Fruit fly (Drosophila melanogaster): ENCODE measurements around the gene ear.

ear gene

DNA sequence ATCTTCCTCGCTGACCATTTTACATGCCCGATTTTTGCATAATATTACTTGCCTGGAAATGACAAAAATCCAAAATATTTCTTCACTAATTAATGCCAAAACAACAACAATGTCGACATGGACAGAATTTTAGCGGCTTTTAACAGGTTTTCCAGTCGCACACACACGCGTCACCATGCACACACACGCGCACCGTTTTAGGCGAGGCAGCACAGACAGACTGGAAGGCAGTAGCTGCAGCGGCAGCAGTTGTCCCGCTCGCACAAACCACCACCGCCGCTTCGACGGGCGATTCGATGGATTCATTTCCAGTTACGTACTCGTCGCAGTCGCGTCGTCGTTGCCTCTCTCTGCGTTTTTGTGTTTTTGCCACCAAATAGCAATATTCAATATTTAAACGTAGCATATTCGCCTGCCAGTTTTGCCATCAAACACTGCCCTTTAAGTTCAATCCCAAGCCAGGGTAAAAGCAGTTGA is 29.9 kb upstream of the ear start, which contains the start of gene CG45218 (continued):
- TF ChIP-seq Neu2 (GFP tag; optimal IDR thresholded peaks at IDR 0.05; ENCODE audit: borderline replicate concordance) (no peak), sens-2 (GFP tag; IDR thresholded peaks at IDR 0.05) (no peak), onecut (GFP tag; IDR thresholded peaks at IDR 0.05) (no peak; the same call in 1 of the 2 replicates), CG31365 (tag; optimal IDR thresholded peaks at IDR 0.05) (no peak), Deaf1 (tag; optimal IDR thresholded peaks at IDR 0.05) (peak; percentile 46), CG3995 (GFP tag; optimal IDR thresholded peaks at IDR 0.05) (no peak), fd102C (GFP tag; optimal IDR thresholded peaks at IDR 0.05) (no peak), sc (optimal IDR thresholded peaks at IDR 0.05) (no peak), sc (GFP tag; optimal IDR thresholded peaks at IDR 0.05) (no peak), tup (GFP tag; optimal IDR thresholded peaks at IDR 0.05) (no peak), CG4617 (GFP tag; optimal IDR thresholded peaks at IDR 0.05; ENCODE audit: borderline replicate concordance) (no peak), Fer2 (tag; optimal IDR thresholded peaks at IDR 0.05) (no peak), unc-4 (GFP tag; IDR thresholded peaks at IDR 0.05; ENCODE audit: partially characterized antibody) (no peak), CG1024 (GFP tag; IDR thresholded peaks at IDR 0.05) (no peak), CG7963 (GFP tag; IDR thresholded peaks at IDR 0.05; ENCODE audit: partially characterized antibody) (no peak), z (GFP tag; IDR thresholded peaks at IDR 0.05) (no peak), MBD-R2 (GFP tag; IDR thresholded peaks at IDR 0.05) (no peak), CG7745 (tag; optimal IDR thresholded peaks at IDR 0.05) (peak; percentile 18), CG14050 (GFP tag; IDR thresholded peaks at IDR 0.05) (no peak), Max (GFP tag; optimal IDR thresholded peaks at IDR 0.05) (no peak), CG11723 (GFP tag; optimal IDR thresholded peaks at IDR 0.05) (no peak), MTF-1 (GFP tag; optimal IDR thresholded peaks at IDR 0.05; ENCODE audit: borderline replicate concordance) (peak; percentile 44), Gsc (GFP tag; IDR thresholded peaks at IDR 0.05) (no peak), CG34422 (GFP tag; IDR thresholded peaks at IDR 0.05) (no peak), dpn (GFP tag; optimal IDR thresholded peaks at IDR 0.05) (no peak), Nf-YC (tag; optimal IDR thresholded peaks at IDR 0.05) (peak; percentile 65), BEAF-32 (GFP tag; optimal IDR thresholded peaks at IDR 0.05) (no peak), Sry-δ (GFP tag; optimal IDR thresholded peaks at IDR 0.05) (no peak), gfzf (GFP tag; optimal IDR thresholded peaks at IDR 0.05) (no peak), CG4730 (GFP tag; IDR thresholded peaks at IDR 0.05) (no peak), Asciz (GFP tag; optimal IDR thresholded peaks at IDR 0.05) (no peak), Atf6 (GFP tag; IDR thresholded peaks at IDR 0.05) (no peak), luna (GFP tag; optimal IDR thresholded peaks at IDR 0.05) (no peak), Doc3 (GFP tag; IDR thresholded peaks at IDR 0.05; ENCODE audit: partially characterized antibody) (no peak), caup (GFP tag; optimal IDR thresholded peaks at IDR 0.05; ENCODE audit: severe bottlenecking) (peak; percentile 2), CG12942 (GFP tag; optimal IDR thresholded peaks at IDR 0.05) (no peak), zfh1 (GFP tag; IDR thresholded peaks at IDR 0.05) (no peak), ewg (GFP tag; optimal IDR thresholded peaks at IDR 0.05) (peak; percentile 28), CG3065 (GFP tag; optimal IDR thresholded peaks at IDR 0.05) (no peak), CG10321 (GFP tag; IDR thresholded peaks at IDR 0.05) (no peak), NC2β (GFP tag; optimal IDR thresholded peaks at IDR 0.05) (no peak), Mad (GFP tag; optimal IDR thresholded peaks at IDR 0.05) (no peak), grn (GFP tag; optimal IDR thresholded peaks at IDR 0.05) (no peak), E2f1 (GFP tag; IDR thresholded peaks at IDR 0.05) (no peak), ato (GFP tag; IDR thresholded peaks at IDR 0.05; ENCODE audit: partially characterized antibody) (no peak), HmgZ (tag; optimal IDR thresholded peaks at IDR 0.05) (peak; percentile 50), NfI (GFP tag; optimal IDR thresholded peaks at IDR 0.05) (no peak), pan (optimal IDR thresholded peaks at IDR 0.05) (no peak), pan (GFP tag; optimal IDR thresholded peaks at IDR 0.05 in 1 of 2, IDR thresholded peaks at IDR 0.05 in 1 of 2) (no peak), CG10543 (GFP tag; optimal IDR thresholded peaks at IDR 0.05) (peak; percentile 39), CG14441 (GFP tag; IDR thresholded peaks at IDR 0.05) (no peak)
